Worm (Caenorhabditis elegans) whole organism, young adult: ENCODE results near the gene skr-14.

Source experiments
- B0336.3 ChIP-seq: fragments of 200-800 bp; sonication (Bioruptor generic); IDR thresholded peaks from 2 replicates; pipeline ENCODE4 v1.3.6; 2022; ENCODE audit warnings: missing genetic modification characterization, missing compliant biosample characterization
- D2030.7 ChIP-seq: fragments of 200-800 bp; sonication (Bioruptor generic); IDR thresholded peaks from 2 replicates; pipeline ENCODE4 v1.3.6; 2022; ENCODE audit warnings: missing genetic modification reagents, missing genetic modification characterization, missing compliant biosample characterization
- F22D6.2 ChIP-seq: sonication (generic microtip); optimal IDR thresholded peaks from 2 replicates; lab custom pipeline; 2016; ENCODE audit warnings: mild to moderate bottlenecking, missing genetic modification characterization, missing compliant biosample characterization
- F39B2.1 ChIP-seq: fragments of 200-800 bp; sonication (Bioruptor generic); IDR thresholded peaks from 2 replicates; pipeline ENCODE4 v1.3.6; 2022; ENCODE audit warnings: missing genetic modification reagents, missing genetic modification characterization, missing compliant biosample characterization
- F49E8.2 ChIP-seq: sonication (generic microtip); optimal IDR thresholded peaks from 3 replicates; lab custom pipeline; 2017; ENCODE audit warnings: missing genetic modification characterization, mild to moderate bottlenecking, missing compliant biosample characterization, antibody characterized with exemption, moderate library complexity; ENCODE audit not compliant: insufficient read depth
- F52B5.7 ChIP-seq: sonication (generic microtip); optimal IDR thresholded peaks from 2 replicates; lab custom pipeline; 2016; ENCODE audit warnings: mild to moderate bottlenecking, missing genetic modification characterization, missing compliant biosample characterization
- F55B11.4 ChIP-seq: sonication (generic microtip); optimal IDR thresholded peaks from 2 replicates; lab custom pipeline; 2016; ENCODE audit warnings: missing compliant biosample characterization, missing genetic modification characterization, borderline replicate concordance; ENCODE audit not compliant: insufficient read depth
- K12H6.12 ChIP-seq: fragments of 200-800 bp; sonication (Bioruptor generic); optimal IDR thresholded peaks from 2 replicates; lab custom pipeline; 2018; ENCODE audit warnings: mild to moderate bottlenecking, missing genetic modification characterization, missing compliant biosample characterization
- Y53G8AR.9 ChIP-seq: fragments of 200-800 bp; sonication (Bioruptor generic); conservative IDR thresholded peaks from 2 replicates; pipeline ENCODE4 v1.3.6; 2022; ENCODE audit warnings: missing genetic modification reagents, missing genetic modification characterization, missing compliant biosample characterization
- Y56A3A.18 ChIP-seq: fragments of 200-800 bp; sonication (Bioruptor generic); IDR thresholded peaks from 2 replicates; pipeline ENCODE4 v1.3.6; 2022; ENCODE audit warnings: missing genetic modification reagents, missing genetic modification characterization, missing compliant biosample characterization
- Y79H2A.3 ChIP-seq: fragments of 200-800 bp; sonication (Bioruptor generic); conservative IDR thresholded peaks from 2 replicates; pipeline ENCODE4 v1.3.6; 2022; ENCODE audit warnings: missing genetic modification reagents, missing genetic modification characterization, missing compliant biosample characterization
- attf-3 ChIP-seq: fragments of 200-800 bp; sonication (Bioruptor generic); conservative IDR thresholded peaks from 2 replicates; pipeline ENCODE4 v1.3.6; 2022; ENCODE audit warnings: missing genetic modification reagents, missing genetic modification characterization, missing compliant biosample characterization
- attf-6 ChIP-seq: fragments of 200-800 bp; sonication (Bioruptor generic); IDR thresholded peaks from 2 replicates; pipeline ENCODE4 v1.3.6; 2022; ENCODE audit warnings: missing genetic modification reagents, missing genetic modification characterization, missing compliant biosample characterization
- ceh-100 ChIP-seq: fragments of 200-800 bp; sonication (Bioruptor generic); IDR thresholded peaks from 2 replicates; pipeline ENCODE4 v1.3.6; 2022; ENCODE audit warnings: missing genetic modification reagents, missing genetic modification characterization, missing compliant biosample characterization
- ceh-27 ChIP-seq: fragments of 200-800 bp; sonication (Bioruptor generic); optimal IDR thresholded peaks from 2 replicates; lab custom pipeline; 2018; ENCODE audit warnings: mild to moderate bottlenecking, missing genetic modification characterization, moderate library complexity, missing compliant biosample characterization
- dox-1 ChIP-seq: fragments of 200-800 bp; sonication (Bioruptor generic); IDR thresholded peaks from 2 replicates; pipeline ENCODE4 v1.3.6; 2022; ENCODE audit warnings: missing genetic modification reagents, missing genetic modification characterization, missing compliant biosample characterization
- dpl-1 ChIP-seq: fragments of 150-350 bp; optimal IDR thresholded peaks from 2 replicates; lab custom pipeline; 2014; ENCODE audit warnings: missing biosample characterization, missing genetic modification reagents, missing genetic modification characterization
- efl-1 ChIP-seq: fragments of 150-350 bp; optimal IDR thresholded peaks from 2 replicates; lab custom pipeline; 2014; ENCODE audit warnings: missing biosample characterization, missing genetic modification reagents, missing genetic modification characterization
- egl-44 ChIP-seq: fragments of 200-800 bp; sonication (Bioruptor generic); IDR thresholded peaks from 2 replicates; pipeline ENCODE4 v1.3.6; 2022; ENCODE audit warnings: missing genetic modification reagents, missing genetic modification characterization, missing compliant biosample characterization
- egrh-3 ChIP-seq: fragments of 200-800 bp; sonication (Bioruptor generic); IDR thresholded peaks from 2 replicates; pipeline ENCODE4 v1.3.6; 2022; ENCODE audit warnings: missing genetic modification reagents, missing genetic modification characterization, missing compliant biosample characterization
- him-1 ChIP-seq: sonication (generic microtip); optimal IDR thresholded peaks from 2 replicates; lab custom pipeline; 2016; ENCODE audit warnings: missing genotype, missing genetic modification reagents, missing genetic modification characterization, missing compliant biosample characterization
- hsf-1 ChIP-seq: fragments of 200-800 bp; sonication (Bioruptor generic); IDR thresholded peaks from 2 replicates; pipeline ENCODE4 v1.3.6; 2022; ENCODE audit warnings: missing genetic modification reagents, missing genetic modification characterization, missing compliant biosample characterization
- lag-1 ChIP-seq: fragments of 200-800 bp; sonication (Bioruptor generic); IDR thresholded peaks from 2 replicates; pipeline ENCODE4 v1.3.6; 2022; ENCODE audit warnings: missing genetic modification reagents, missing genetic modification characterization, missing compliant biosample characterization
- let-526 ChIP-seq: fragments of 200-800 bp; sonication (Bioruptor generic); IDR thresholded peaks from 2 replicates; pipeline ENCODE4 v1.3.6; 2022; ENCODE audit warnings: missing genetic modification reagents, missing genetic modification characterization, missing compliant biosample characterization
- lin-35 ChIP-seq, 3 experiments: fragments of 150-350 bp in 2 of 3; sonication (generic microtip) in 1 of 3; optimal IDR thresholded peaks; 2 replicates each; lab custom pipeline; 2014 to 2018; ENCODE audit warnings: missing biosample characterization in 3 of 3, missing genetic modification characterization in 3 of 3, missing genetic modification reagents in 3 of 3
- lin-40 ChIP-seq: sonication (generic microtip); optimal IDR thresholded peaks from 2 replicates; lab custom pipeline; 2016; ENCODE audit warnings: missing genetic modification characterization, mild to moderate bottlenecking, missing compliant biosample characterization, missing genotype, missing genetic modification reagents
- lin-54 ChIP-seq: fragments of 200-800 bp; sonication (Bioruptor generic); optimal IDR thresholded peaks from 2 replicates; lab custom pipeline; 2018; ENCODE audit warnings: mild to moderate bottlenecking, missing genetic modification characterization, missing compliant biosample characterization
- lsl-1 ChIP-seq: fragments of 200-800 bp; sonication (Bioruptor generic); optimal IDR thresholded peaks from 2 replicates; lab custom pipeline; 2018; ENCODE audit warnings: mild to moderate bottlenecking, missing genetic modification characterization, moderate library complexity, missing compliant biosample characterization
- madf-10 ChIP-seq: sonication (generic microtip); optimal IDR thresholded peaks from 2 replicates; lab custom pipeline; 2016; ENCODE audit warnings: mild to moderate bottlenecking, missing genetic modification characterization, missing compliant biosample characterization
- madf-3 ChIP-seq: fragments of 200-800 bp; sonication (Bioruptor generic); IDR thresholded peaks from 2 replicates; pipeline ENCODE4 v1.3.6; 2022; ENCODE audit warnings: missing genetic modification reagents, missing genetic modification characterization, missing compliant biosample characterization
- madf-6 ChIP-seq: fragments of 200-800 bp; sonication (Bioruptor generic); IDR thresholded peaks from 2 replicates; pipeline ENCODE4 v1.3.6; 2022; ENCODE audit warnings: missing genetic modification reagents, missing genetic modification characterization, missing compliant biosample characterization
- madf-8 ChIP-seq: fragments of 200-800 bp; sonication (Bioruptor generic); conservative IDR thresholded peaks from 2 replicates; pipeline ENCODE4 v1.3.6; 2022; ENCODE audit warnings: missing genetic modification reagents, missing genetic modification characterization, missing compliant biosample characterization
- mcd-1 ChIP-seq: fragments of 200-800 bp; sonication (Bioruptor generic); IDR thresholded peaks from 2 replicates; pipeline ENCODE4 v1.3.6; 2022; ENCODE audit warnings: missing genetic modification reagents, missing genetic modification characterization, missing compliant biosample characterization
- mxl-1 ChIP-seq: sonication (generic microtip); optimal IDR thresholded peaks from 2 replicates; lab custom pipeline; 2016; ENCODE audit warnings: missing genetic modification characterization, missing compliant biosample characterization
- nhr-179 ChIP-seq: sonication (generic microtip); optimal IDR thresholded peaks from 2 replicates; lab custom pipeline; 2016; ENCODE audit warnings: mild to moderate bottlenecking, missing genetic modification characterization, missing compliant biosample characterization
- nhr-27 ChIP-seq: fragments of 200-800 bp; sonication (Bioruptor generic); optimal IDR thresholded peaks from 2 replicates; lab custom pipeline; 2018; ENCODE audit warnings: mild to moderate bottlenecking, missing genetic modification characterization, moderate library complexity, missing compliant biosample characterization
- snpc-3.4 ChIP-seq: sonication (generic microtip); optimal IDR thresholded peaks from 2 replicates; lab custom pipeline; 2017; ENCODE audit warnings: missing genetic modification characterization, mild to moderate bottlenecking, missing compliant biosample characterization, antibody characterized with exemption, moderate library complexity, missing genotype, missing genetic modification reagents
- snpc-4 ChIP-seq, 5 experiments: fragments of 150-350 bp in 1 of 5; sonication (generic microtip) in 4 of 5; optimal IDR thresholded peaks; 2 replicates each; lab custom pipeline; 2014 to 2018; ENCODE audit warnings: missing genetic modification characterization in 5 of 5, missing biosample characterization in 3 of 5, antibody characterized with exemption in 2 of 5, mild to moderate bottlenecking in 2 of 5, missing compliant biosample characterization in 2 of 5, missing genotype in 2 of 5, moderate library complexity in 2 of 5, missing genetic modification reagents in 1 of 5
- tbp1 ChIP-seq: fragments of 200-800 bp; sonication (Bioruptor generic); optimal IDR thresholded peaks from 2 replicates; lab custom pipeline; 2018; ENCODE audit warnings: mild to moderate bottlenecking, missing genetic modification characterization, missing compliant biosample characterization
- tbx-9 ChIP-seq: sonication (generic microtip); optimal IDR thresholded peaks from 2 replicates; lab custom pipeline; 2016; ENCODE audit warnings: borderline replicate concordance, missing genetic modification characterization, inconsistent platforms, missing compliant biosample characterization
- tlf-1 ChIP-seq: fragments of 200-800 bp; sonication (Bioruptor generic); optimal IDR thresholded peaks from 2 replicates; lab custom pipeline; 2018; ENCODE audit warnings: mild to moderate bottlenecking, missing genetic modification characterization, missing compliant biosample characterization
- xnd-1 ChIP-seq: sonication (generic microtip); optimal IDR thresholded peaks from 2 replicates; lab custom pipeline; 2016; ENCODE audit warnings: missing genotype, missing genetic modification reagents, missing genetic modification characterization, missing compliant biosample characterization
- ztf-25 ChIP-seq: fragments of 200-800 bp; sonication (Bioruptor generic); IDR thresholded peaks from 2 replicates; pipeline ENCODE4 v1.3.6; 2022; ENCODE audit warnings: missing genetic modification reagents, missing genetic modification characterization, missing compliant biosample characterization

The skr-14 gene

ce11 chrV:4375807-4376564, 45.4 kb downstream of the skr-14 start, which contains the start of gene F32D1.7 (continued):
- peak; percentile 99 for TF ChIP-seq lsl-1 (GFP tag; lab: Kevin White, UChicago)
- peak; percentile 53; the same call in 1 of the 2 replicates for TF ChIP-seq mcd-1 (GFP tag; lab: Robert Waterston, UW)
- no peak for TF ChIP-seq mxl-1 (tag; lab: Kevin White, UChicago)
- no peak for TF ChIP-seq K12H6.12 (tag; lab: Kevin White, UChicago)
- TF ChIP-seq F52B5.7: no peak
- no peak for TF ChIP-seq egrh-3 (GFP tag; lab: Robert Waterston, UW)
- no peak for TF ChIP-seq F39B2.1 (GFP tag; lab: Robert Waterston, UW)
- peak; percentile 91 for TF ChIP-seq lin-54 (GFP tag; lab: Kevin White, UChicago)
- no peak for TF ChIP-seq ceh-100 (GFP tag; lab: Robert Waterston, UW)
- peak; percentile 61 for TF ChIP-seq dox-1 (GFP tag; lab: Robert Waterston, UW)
- peak; percentile 6 for TF ChIP-seq snpc-4 (GFP tag; optimal IDR thresholded peaks at IDR 0.05; lab: Kevin White, UChicago)
- TF ChIP-seq snpc-4 (tag; optimal IDR thresholded peaks at IDR 0.05; lab: Kevin White, UChicago): peak in 1 of 4 experiments; percentile 14
- no peak for TF ChIP-seq madf-10 (tag; lab: Kevin White, UChicago)
- TF ChIP-seq him-1 (tag; lab: Kevin White, UChicago): peak; percentile 34
- TF ChIP-seq madf-3 (GFP tag; lab: Robert Waterston, UW): no peak
- TF ChIP-seq tbp1 (GFP tag; lab: Kevin White, UChicago): no peak
- TF ChIP-seq snpc-3.4 (tag; lab: Kevin White, UChicago): peak; percentile 70
- no peak for TF ChIP-seq lag-1 (GFP tag; lab: Robert Waterston, UW)
- TF ChIP-seq attf-3 (GFP tag; lab: Robert Waterston, UW): no peak
- peak in 1 of 3 experiments; percentile 12 for TF ChIP-seq lin-35 (GFP tag; optimal IDR thresholded peaks at IDR 0.05; lab: Kevin White, UChicago)
- no peak for TF ChIP-seq ceh-27 (GFP tag; lab: Kevin White, UChicago)
- TF ChIP-seq F49E8.2 (tag; lab: Kevin White, UChicago): peak; percentile 62
- no peak for TF ChIP-seq tbx-9
- TF ChIP-seq D2030.7 (GFP tag; lab: Robert Waterston, UW): peak; percentile 87
- peak; percentile 93 for TF ChIP-seq xnd-1 (tag; lab: Kevin White, UChicago)
- peak; percentile 90 for TF ChIP-seq dpl-1 (GFP tag; lab: Kevin White, UChicago)
- peak; percentile 98 for TF ChIP-seq madf-8 (GFP tag; lab: Robert Waterston, UW)
- no peak for TF ChIP-seq let-526 (GFP tag; lab: Robert Waterston, UW)
- TF ChIP-seq tlf-1 (GFP tag; lab: Kevin White, UChicago): no peak
- no peak for TF ChIP-seq nhr-179 (tag; lab: Kevin White, UChicago)
- TF ChIP-seq F55B11.4 (tag; lab: Kevin White, UChicago): no peak

DNA sequence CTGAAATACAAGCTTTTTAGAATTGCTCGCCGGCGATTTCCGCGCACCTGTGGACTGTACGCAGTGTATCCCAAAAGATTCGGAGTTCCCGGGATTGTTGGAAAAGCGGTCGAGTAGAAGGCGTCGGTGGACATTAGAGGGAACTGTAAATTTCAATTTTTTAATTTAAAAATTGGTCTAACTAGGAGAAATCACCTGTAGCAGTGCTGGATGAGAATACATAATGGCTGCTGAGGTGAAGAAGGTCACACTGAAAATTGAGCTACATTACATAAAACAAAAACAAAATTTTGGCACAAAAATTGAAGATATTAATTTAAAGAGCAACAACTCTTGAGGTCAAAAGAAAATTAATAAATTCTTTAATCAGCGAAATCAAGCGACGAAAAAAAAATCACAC, 46.8 kb downstream of the skr-14 start, which contains the start of gene neg-1:
Gene neg-1 (minus strand): TSS at position 250 of the 400 bp plus-strand sequence.
- TF ChIP-seq Y56A3A.18 (no peak), hsf-1 (GFP tag; lab: Robert Waterston, UW) (0 out of 2 replicates have a peak, but pooled peaks have one; percentile 51), ztf-25 (GFP tag; lab: Robert Waterston, UW) (no peak), snpc-4 (GFP tag; optimal IDR thresholded peaks at IDR 0.05; lab: Kevin White, UChicago) (no peak), snpc-4 (tag; optimal IDR thresholded peaks at IDR 0.05; lab: Kevin White, UChicago) (no peak), Y79H2A.3 (peak; percentile 28; the same call in 1 of the 2 replicates), B0336.3 (GFP tag; lab: Robert Waterston, UW) (peak; percentile 17; the same call in 1 of the 2 replicates), tlf-1 (GFP tag; lab: Kevin White, UChicago) (no peak), lin-54 (GFP tag; lab: Kevin White, UChicago) (peak; percentile 3), F22D6.2 (tag; lab: Kevin White, UChicago) (no peak), madf-3 (GFP tag; lab: Robert Waterston, UW) (peak; percentile 63; the same call in 1 of the 2 replicates), efl-1 (GFP tag; lab: Kevin White, UChicago) (peak; percentile 18), xnd-1 (tag; lab: Kevin White, UChicago) (peak; percentile 43), madf-6 (peak; percentile 58), lin-40 (tag; lab: Kevin White, UChicago) (no peak), nhr-27 (no peak), Y53G8AR.9 (GFP tag; lab: Robert Waterston, UW) (0 out of 2 replicates have a peak, but pooled peaks have one; percentile 18), attf-6 (GFP tag; lab: Robert Waterston, UW) (0 out of 2 replicates have a peak, but pooled peaks have one; percentile 21), egl-44 (GFP tag; lab: Robert Waterston, UW) (no peak)
